1 fruit fly cellular context compared by ENCODE assay signal in genomic region chr3L:9744060-9744549, dm6.
A peak's percentile ranks its signal among the peaks of the same experiment; 100 is the strongest.
TF ChIP-seq lines count a peak whose summit lies in the region.

No protein-coding gene starts in this region.

TF ChIP-seq in whole organism, embryonic, 481 proteins besides CTCF, POLR2A, EP300 and RAD21 (continued from another document and continues in another):
- TF ChIP-seq CG11696 (GFP tag; IDR thresholded peaks at IDR 0.05; lab: Robert Waterston, UW) (peak; percentile 72), CG4854 (GFP tag; optimal IDR thresholded peaks at IDR 0.05; lab: Kevin White, UChicago) (peak; percentile 79), dimm (GFP tag; IDR thresholded peaks at IDR 0.05; lab: Robert Waterston, UW) (0 out of 2 replicates have a peak, but pooled peaks have one; percentile 50), hbn (GFP tag; IDR thresholded peaks at IDR 0.05; lab: Robert Waterston, UW; ENCODE audit: partially characterized antibody) (no peak), CG5953 (GFP tag; IDR thresholded peaks at IDR 0.05; lab: Robert Waterston, UW) (peak; percentile 56; the same call in 1 of the 2 replicates), CG17328 (GFP tag; IDR thresholded peaks at IDR 0.05; lab: Robert Waterston, UW) (peak; percentile 79), tll (GFP tag; optimal IDR thresholded peaks at IDR 0.05; lab: Kevin White, UChicago) (no peak), ap (GFP tag; IDR thresholded peaks at IDR 0.05; lab: Robert Waterston, UW) (0 out of 2 replicates have a peak, but pooled peaks have one; percentile 36), gfzf (GFP tag; optimal IDR thresholded peaks at IDR 0.05; lab: Kevin White, UChicago) (no peak), CG8924 (tag; optimal IDR thresholded peaks at IDR 0.05; lab: Kevin White, UChicago) (peak; percentile 93), inv (GFP tag; IDR thresholded peaks at IDR 0.05; lab: Robert Waterston, UW; ENCODE audit: partially characterized antibody) (no peak), Doc3 (GFP tag; IDR thresholded peaks at IDR 0.05; lab: Robert Waterston, UW; ENCODE audit: partially characterized antibody) (no peak), CG9932 (GFP tag; IDR thresholded peaks at IDR 0.05; lab: Robert Waterston, UW) (peak; percentile 63; the same call in 1 of the 2 replicates), kah (GFP tag; optimal IDR thresholded peaks at IDR 0.05; lab: Kevin White, UChicago) (peak; percentile 88), Camta (GFP tag; optimal IDR thresholded peaks at IDR 0.05; lab: Kevin White, UChicago) (peak; percentile 78), dati (GFP tag; IDR thresholded peaks at IDR 0.05; lab: Robert Waterston, UW) (no peak), Gsc (GFP tag; IDR thresholded peaks at IDR 0.05; lab: Robert Waterston, UW) (peak; percentile 67), D19A (tag; optimal IDR thresholded peaks at IDR 0.05; lab: Kevin White, UChicago) (peak; percentile 92), Bgb (GFP tag; IDR thresholded peaks at IDR 0.05; lab: Robert Waterston, UW; ENCODE audit: partially characterized antibody) (no peak), sens (GFP tag; lab: Kevin White, UChicago) (peak; percentile 96), knrl (GFP tag; IDR thresholded peaks at IDR 0.05; lab: Robert Waterston, UW; ENCODE audit: partially characterized antibody) (no peak), CG1603 (tag; optimal IDR thresholded peaks at IDR 0.05; lab: Kevin White, UChicago) (peak; percentile 75), CG17912 (GFP tag; optimal IDR thresholded peaks at IDR 0.05; lab: Kevin White, UChicago) (no peak), Asciz (GFP tag; optimal IDR thresholded peaks at IDR 0.05; lab: Kevin White, UChicago) (peak; percentile 88), ci (GFP tag; IDR thresholded peaks at IDR 0.05; lab: Robert Waterston, UW) (peak; percentile 74), seq (GFP tag; IDR thresholded peaks at IDR 0.05; lab: Robert Waterston, UW) (peak; percentile 84), nerfin-1 (tag; optimal IDR thresholded peaks at IDR 0.05; lab: Kevin White, UChicago) (peak; percentile 30), CG3838 (GFP tag; optimal IDR thresholded peaks at IDR 0.05; lab: Kevin White, UChicago) (no peak), ro (GFP tag; IDR thresholded peaks at IDR 0.05; lab: Robert Waterston, UW) (peak; percentile 82), ash1 (GFP tag; optimal IDR thresholded peaks at IDR 0.05; lab: Kevin White, UChicago) (no peak), CG2199 (GFP tag; IDR thresholded peaks at IDR 0.05; lab: Robert Waterston, UW) (no peak), CG34376 (GFP tag; optimal IDR thresholded peaks at IDR 0.05; lab: Kevin White, UChicago) (peak; percentile 61), CG6272 (GFP tag; IDR thresholded peaks at IDR 0.05; lab: Robert Waterston, UW) (peak; percentile 70), br (optimal IDR thresholded peaks at IDR 0.05; lab: Kevin White, UChicago) (no peak), CG10462 (GFP tag; optimal IDR thresholded peaks at IDR 0.05; lab: Kevin White, UChicago) (peak; percentile 40), CkIIα-i1 (GFP tag; IDR thresholded peaks at IDR 0.05; lab: Robert Waterston, UW) (peak; percentile 44; the same call in 1 of the 2 replicates), bigmax (GFP tag; optimal IDR thresholded peaks at IDR 0.05; lab: Kevin White, UChicago) (no peak), CG9215 (GFP tag; IDR thresholded peaks at IDR 0.05; lab: Robert Waterston, UW) (peak; percentile 74), BEAF-32 (GFP tag; optimal IDR thresholded peaks at IDR 0.05; lab: Kevin White, UChicago) (no peak), CG32767 (GFP tag; IDR thresholded peaks at IDR 0.05; lab: Robert Waterston, UW) (peak; percentile 81), Mrtf (GFP tag; IDR thresholded peaks at IDR 0.05; lab: Robert Waterston, UW) (peak; percentile 81), Awh (GFP tag; IDR thresholded peaks at IDR 0.05; lab: Robert Waterston, UW) (peak; percentile 69; the same call in 1 of the 2 replicates), CG3726 (GFP tag; IDR thresholded peaks at IDR 0.05; lab: Robert Waterston, UW) (peak; percentile 90), dm (GFP tag; optimal IDR thresholded peaks at IDR 0.05; lab: Kevin White, UChicago) (peak; percentile 7), B-H1 (GFP tag; IDR thresholded peaks at IDR 0.05; lab: Robert Waterston, UW) (peak; percentile 80), Elba2 (GFP tag; optimal IDR thresholded peaks at IDR 0.05; lab: Kevin White, UChicago) (no peak), Trl (optimal IDR thresholded peaks at IDR 0.05; lab: Kevin White, UChicago) (no peak), Trl (GFP tag; optimal IDR thresholded peaks at IDR 0.05; lab: Kevin White, UChicago) (peak; percentile 82), CG8765 (GFP tag; IDR thresholded peaks at IDR 0.05; lab: Robert Waterston, UW) (peak; percentile 33; the same call in 1 of the 2 replicates), chn (GFP tag; optimal IDR thresholded peaks at IDR 0.05; lab: Kevin White, UChicago) (peak; percentile 75), CG8944 (GFP tag; optimal IDR thresholded peaks at IDR 0.05; lab: Kevin White, UChicago) (peak; percentile 33), crc (GFP tag; optimal IDR thresholded peaks at IDR 0.05; lab: Kevin White, UChicago) (no peak), CG12219 (GFP tag; optimal IDR thresholded peaks at IDR 0.05; lab: Kevin White, UChicago) (peak; percentile 62), Lhr (GFP tag; optimal IDR thresholded peaks at IDR 0.05; lab: Kevin White, UChicago) (peak; percentile 52), bbx (GFP tag; IDR thresholded peaks at IDR 0.05; lab: Robert Waterston, UW; ENCODE audit: partially characterized antibody) (no peak), CG9817 (tag; optimal IDR thresholded peaks at IDR 0.05; lab: Kevin White, UChicago) (peak; percentile 80), Atf3 (GFP tag; optimal IDR thresholded peaks at IDR 0.05; lab: Kevin White, UChicago) (peak; percentile 10), CG18599 (GFP tag; optimal IDR thresholded peaks at IDR 0.05; lab: Kevin White, UChicago) (peak; percentile 89), Antp (GFP tag; optimal IDR thresholded peaks at IDR 0.05; lab: Kevin White, UChicago) (peak; percentile 80), en (GFP tag; optimal IDR thresholded peaks at IDR 0.05; lab: Kevin White, UChicago) (peak; percentile 76), ase (GFP tag; IDR thresholded peaks at IDR 0.05; lab: Robert Waterston, UW) (peak; percentile 87), CG16863 (GFP tag; optimal IDR thresholded peaks at IDR 0.05; lab: Kevin White, UChicago) (peak; percentile 51), lmd (GFP tag; IDR thresholded peaks at IDR 0.05; lab: Robert Waterston, UW) (peak; percentile 91), Meics (GFP tag; optimal IDR thresholded peaks at IDR 0.05; lab: Kevin White, UChicago) (peak; percentile 89), CG7271 (tag; optimal IDR thresholded peaks at IDR 0.05; lab: Kevin White, UChicago) (no peak), emc (GFP tag; optimal IDR thresholded peaks at IDR 0.05; lab: Kevin White, UChicago) (peak; percentile 40), CG9876 (GFP tag; optimal IDR thresholded peaks at IDR 0.05; lab: Kevin White, UChicago) (peak; percentile 22), Nf-YB (GFP tag; optimal IDR thresholded peaks at IDR 0.05; lab: Kevin White, UChicago) (peak; percentile 61), chinmo (GFP tag; IDR thresholded peaks at IDR 0.05; lab: Robert Waterston, UW; ENCODE audit: partially characterized antibody) (no peak), Usf (GFP tag; optimal IDR thresholded peaks at IDR 0.05; lab: Kevin White, UChicago) (peak; percentile 25), cas (GFP tag; IDR thresholded peaks at IDR 0.05; lab: Robert Waterston, UW) (peak; percentile 70; the same call in 1 of the 2 replicates), Hmx (GFP tag; optimal IDR thresholded peaks at IDR 0.05; lab: Kevin White, UChicago) (peak; percentile 19), CG31224 (GFP tag; IDR thresholded peaks at IDR 0.05; lab: Robert Waterston, UW) (peak; percentile 53), CrebB (tag; optimal IDR thresholded peaks at IDR 0.05; lab: Kevin White, UChicago) (peak; percentile 34), D (optimal IDR thresholded peaks at IDR 0.05; lab: Kevin White, UChicago) (no peak), D (GFP tag; optimal IDR thresholded peaks at IDR 0.05; lab: Kevin White, UChicago) (peak; percentile 95), gro (GFP tag; optimal IDR thresholded peaks at IDR 0.05; lab: Kevin White, UChicago) (peak; percentile 92), Ets97D (GFP tag; optimal IDR thresholded peaks at IDR 0.05; lab: Kevin White, UChicago) (no peak), Ravus (GFP tag; IDR thresholded peaks at IDR 0.05; lab: Robert Waterston, UW) (peak; percentile 41), yki (optimal IDR thresholded peaks at IDR 0.05; lab: Kevin White, UChicago) (no peak), CG13296 (GFP tag; optimal IDR thresholded peaks at IDR 0.05; lab: Kevin White, UChicago) (peak; percentile 93), Myb (GFP tag; optimal IDR thresholded peaks at IDR 0.05; lab: Kevin White, UChicago) (peak; percentile 66), disco-r (GFP tag; optimal IDR thresholded peaks at IDR 0.05; lab: Kevin White, UChicago) (peak; percentile 62), CG1647 (GFP tag; optimal IDR thresholded peaks at IDR 0.05; lab: Kevin White, UChicago) (peak; percentile 80), CG2875 (GFP tag; optimal IDR thresholded peaks at IDR 0.05; lab: Kevin White, UChicago) (peak; percentile 82), CG1529 (GFP tag; optimal IDR thresholded peaks at IDR 0.05; lab: Kevin White, UChicago) (peak; percentile 76), klu (GFP tag; IDR thresholded peaks at IDR 0.05; lab: Robert Waterston, UW) (peak; percentile 55; the same call in 1 of the 2 replicates), toy (GFP tag; IDR thresholded peaks at IDR 0.05; lab: Robert Waterston, UW) (0 out of 2 replicates have a peak, but pooled peaks have one; percentile 22), CG4617 (GFP tag; optimal IDR thresholded peaks at IDR 0.05; lab: Kevin White, UChicago; ENCODE audit: borderline replicate concordance) (no peak), CG6689 (GFP tag; IDR thresholded peaks at IDR 0.05; lab: Robert Waterston, UW) (peak; percentile 95), CG31441 (GFP tag; IDR thresholded peaks at IDR 0.05; lab: Robert Waterston, UW) (peak; percentile 98), Opbp (GFP tag; IDR thresholded peaks at IDR 0.05; lab: Robert Waterston, UW; ENCODE audit: partially characterized antibody) (no peak), CG11695 (GFP tag; IDR thresholded peaks at IDR 0.05; lab: Robert Waterston, UW) (peak; percentile 94), CG17361 (GFP tag; IDR thresholded peaks at IDR 0.05; lab: Robert Waterston, UW) (peak; percentile 99), croc (GFP tag; conservative IDR thresholded peaks at IDR 0.05; lab: Robert Waterston, UW) (peak; percentile 92), CG8290 (GFP tag; optimal IDR thresholded peaks at IDR 0.05; lab: Kevin White, UChicago) (peak; percentile 56), CG8290 (tag; optimal IDR thresholded peaks at IDR 0.05; lab: Kevin White, UChicago) (no peak), ind (GFP tag; optimal IDR thresholded peaks at IDR 0.05; lab: Kevin White, UChicago) (peak; percentile 94), mld (GFP tag; IDR thresholded peaks at IDR 0.05; lab: Robert Waterston, UW; ENCODE audit: partially characterized antibody) (no peak), CG16813 (GFP tag; IDR thresholded peaks at IDR 0.05; lab: Robert Waterston, UW; ENCODE audit: partially characterized antibody) (no peak), CG8359 (GFP tag; optimal IDR thresholded peaks at IDR 0.05; lab: Kevin White, UChicago; ENCODE audit: borderline replicate concordance) (peak; percentile 76), Lim3 (GFP tag; IDR thresholded peaks at IDR 0.05; lab: Robert Waterston, UW) (no peak), CG3995 (GFP tag; optimal IDR thresholded peaks at IDR 0.05; lab: Kevin White, UChicago) (peak; percentile 48), Dfd (GFP tag; optimal IDR thresholded peaks at IDR 0.05; lab: Kevin White, UChicago) (no peak), Adf1 (GFP tag; IDR thresholded peaks at IDR 0.05; lab: Robert Waterston, UW) (no peak), mam (GFP tag; optimal IDR thresholded peaks at IDR 0.05; lab: Kevin White, UChicago) (peak; percentile 53), CG2202 (tag; optimal IDR thresholded peaks at IDR 0.05; lab: Kevin White, UChicago) (peak; percentile 21), CG13894 (tag; optimal IDR thresholded peaks at IDR 0.05; lab: Kevin White, UChicago) (peak; percentile 53), CG14014 (GFP tag; IDR thresholded peaks at IDR 0.05; lab: Robert Waterston, UW) (peak; percentile 78), CG4730 (GFP tag; IDR thresholded peaks at IDR 0.05; lab: Robert Waterston, UW) (peak; percentile 88), slp2 (GFP tag; optimal IDR thresholded peaks at IDR 0.05; lab: Kevin White, UChicago) (peak; percentile 31), exex (tag; optimal IDR thresholded peaks at IDR 0.05; lab: Kevin White, UChicago) (no peak), H2.0 (GFP tag; IDR thresholded peaks at IDR 0.05; lab: Robert Waterston, UW) (peak; percentile 67), CG17568 (GFP tag; optimal IDR thresholded peaks at IDR 0.05; lab: Kevin White, UChicago) (peak; percentile 17), CG11085 (GFP tag; IDR thresholded peaks at IDR 0.05; lab: Robert Waterston, UW) (peak; percentile 65), Hand (GFP tag; optimal IDR thresholded peaks at IDR 0.05; lab: Kevin White, UChicago) (peak; percentile 42), run (tag; optimal IDR thresholded peaks at IDR 0.05; lab: Kevin White, UChicago) (peak; percentile 78), ttk (GFP tag; IDR thresholded peaks at IDR 0.05; lab: Robert Waterston, UW) (peak; percentile 91), Six4 (GFP tag; optimal IDR thresholded peaks at IDR 0.05; lab: Kevin White, UChicago) (peak; percentile 78), CG11093 (GFP tag; IDR thresholded peaks at IDR 0.05; lab: Robert Waterston, UW) (peak; percentile 82), CG16815 (GFP tag; optimal IDR thresholded peaks at IDR 0.05; lab: Kevin White, UChicago) (peak; percentile 46), Sox100B (GFP tag; optimal IDR thresholded peaks at IDR 0.05; lab: Kevin White, UChicago) (peak; percentile 97), Jarid2 (GFP tag; optimal IDR thresholded peaks at IDR 0.05; lab: Kevin White, UChicago) (peak; percentile 66), CG10543 (GFP tag; optimal IDR thresholded peaks at IDR 0.05; lab: Kevin White, UChicago) (peak; percentile 45), CG10979 (tag; optimal IDR thresholded peaks at IDR 0.05; lab: Kevin White, UChicago) (peak; percentile 96), CG4707 (GFP tag; optimal IDR thresholded peaks at IDR 0.05; lab: Kevin White, UChicago) (peak; percentile 93), nom (GFP tag; optimal IDR thresholded peaks at IDR 0.05; lab: Kevin White, UChicago) (peak; percentile 94), oc (tag; optimal IDR thresholded peaks at IDR 0.05; lab: Kevin White, UChicago) (no peak), repo (GFP tag; optimal IDR thresholded peaks at IDR 0.05; lab: Kevin White, UChicago) (peak; percentile 87), tgo (GFP tag; IDR thresholded peaks at IDR 0.05; lab: Robert Waterston, UW) (peak; percentile 87), Scr (GFP tag; IDR thresholded peaks at IDR 0.05; lab: Robert Waterston, UW; ENCODE audit: partially characterized antibody) (no peak)
